Fruit fly (Drosophila melanogaster): ENCODE measurements around the gene CG42680.

Gene CG42680

dm6 chr2L:14562320-14562719 is 25.7 kb downstream of the CG42680 start (continued):
- TF ChIP-seq gcm2 (GFP tag; optimal IDR thresholded peaks at IDR 0.05) = no peak
- no peak for TF ChIP-seq CG8281 (tag; optimal IDR thresholded peaks at IDR 0.05)
- TF ChIP-seq Usf (GFP tag; optimal IDR thresholded peaks at IDR 0.05) = no peak
- peak; percentile 11; the same call in 1 of the 2 replicates for TF ChIP-seq ara (GFP tag; IDR thresholded peaks at IDR 0.05)
- no peak for TF ChIP-seq crp (GFP tag; optimal IDR thresholded peaks at IDR 0.05)
- TF ChIP-seq D19B (GFP tag; optimal IDR thresholded peaks at IDR 0.05) = peak; percentile 89
- TF ChIP-seq HLH54F (GFP tag; optimal IDR thresholded peaks at IDR 0.05) = no peak
- TF ChIP-seq CG15696 (tag; optimal IDR thresholded peaks at IDR 0.05) = peak; percentile 44
- TF ChIP-seq eyg (GFP tag; optimal IDR thresholded peaks at IDR 0.05) = no peak
- peak; percentile 15 for TF ChIP-seq chn (GFP tag; optimal IDR thresholded peaks at IDR 0.05)
- TF ChIP-seq prd (optimal IDR thresholded peaks at IDR 0.05) = no peak
- peak; percentile 40; the same call in 1 of the 3 replicates for TF ChIP-seq prd (GFP tag; IDR thresholded peaks at IDR 0.05)
- peak; percentile 45 for TF ChIP-seq unpg (GFP tag; optimal IDR thresholded peaks at IDR 0.05)
- TF ChIP-seq tup (GFP tag; optimal IDR thresholded peaks at IDR 0.05) = no peak
- TF ChIP-seq Ptx1 (GFP tag; IDR thresholded peaks at IDR 0.05) = peak; percentile 14; the same call in 1 of the 2 replicates
- TF ChIP-seq CG13894 (tag; optimal IDR thresholded peaks at IDR 0.05) = no peak
- TF ChIP-seq Adf1 (GFP tag; IDR thresholded peaks at IDR 0.05) = no peak
- TF ChIP-seq eve (GFP tag; optimal IDR thresholded peaks at IDR 0.05) = peak in 1 of 2 experiments; percentile 77
- no peak for TF ChIP-seq Hand (GFP tag; optimal IDR thresholded peaks at IDR 0.05)
- TF ChIP-seq CG17186 (GFP tag; optimal IDR thresholded peaks at IDR 0.05) = no peak
- no peak for TF ChIP-seq CG2129 (GFP tag; IDR thresholded peaks at IDR 0.05; ENCODE audit: partially characterized antibody)
- no peak for TF ChIP-seq dan (GFP tag; IDR thresholded peaks at IDR 0.05)
- no peak for TF ChIP-seq CG14050 (GFP tag; IDR thresholded peaks at IDR 0.05)
- TF ChIP-seq cas (GFP tag; IDR thresholded peaks at IDR 0.05) = no peak
- no peak for TF ChIP-seq tap (tag; optimal IDR thresholded peaks at IDR 0.05)
- peak; percentile 44 for TF ChIP-seq sqz (GFP tag; optimal IDR thresholded peaks at IDR 0.05)
- no peak for TF ChIP-seq fu2 (GFP tag; optimal IDR thresholded peaks at IDR 0.05)
- peak; percentile 52 for TF ChIP-seq ind (GFP tag; optimal IDR thresholded peaks at IDR 0.05)
- peak; percentile 12 for TF ChIP-seq CG18599 (GFP tag; optimal IDR thresholded peaks at IDR 0.05)
- TF ChIP-seq CG10959 (GFP tag; IDR thresholded peaks at IDR 0.05) = peak; percentile 56
- TF ChIP-seq CG16813 (GFP tag; IDR thresholded peaks at IDR 0.05; ENCODE audit: partially characterized antibody) = no peak
- TF ChIP-seq org-1 (GFP tag; optimal IDR thresholded peaks at IDR 0.05) = no peak
- TF ChIP-seq CG10462 (GFP tag; optimal IDR thresholded peaks at IDR 0.05) = no peak
- TF ChIP-seq sob (GFP tag; IDR thresholded peaks at IDR 0.05) = no peak
- TF ChIP-seq CG7928 (GFP tag; optimal IDR thresholded peaks at IDR 0.05) = no peak
- TF ChIP-seq ro (GFP tag; IDR thresholded peaks at IDR 0.05) = no peak
- TF ChIP-seq D19A (tag; optimal IDR thresholded peaks at IDR 0.05) = peak; percentile 56
- TF ChIP-seq CG1602 (GFP tag; optimal IDR thresholded peaks at IDR 0.05) = no peak
- TF ChIP-seq h (optimal IDR thresholded peaks at IDR 0.05) = no peak
- no peak for TF ChIP-seq rib (GFP tag; IDR thresholded peaks at IDR 0.05)
- no peak for TF ChIP-seq ash1 (GFP tag; optimal IDR thresholded peaks at IDR 0.05)
- TF ChIP-seq Sox100B (GFP tag; optimal IDR thresholded peaks at IDR 0.05) = peak; percentile 46
- no peak for TF ChIP-seq mam (GFP tag; optimal IDR thresholded peaks at IDR 0.05)
- no peak for TF ChIP-seq emc (GFP tag; optimal IDR thresholded peaks at IDR 0.05)
- no peak for TF ChIP-seq psq (GFP tag; optimal IDR thresholded peaks at IDR 0.05)
- TF ChIP-seq CG1233 (GFP tag; optimal IDR thresholded peaks at IDR 0.05) = peak; percentile 17
- no peak for TF ChIP-seq Rx (GFP tag; IDR thresholded peaks at IDR 0.05)
- TF ChIP-seq mld (GFP tag; IDR thresholded peaks at IDR 0.05; ENCODE audit: partially characterized antibody) = no peak
- TF ChIP-seq CG6654 (GFP tag; optimal IDR thresholded peaks at IDR 0.05) = no peak
- TF ChIP-seq usp (GFP tag; optimal IDR thresholded peaks at IDR 0.05) = no peak
- TF ChIP-seq CG12104 (GFP tag; optimal IDR thresholded peaks at IDR 0.05) = peak; percentile 18
- TF ChIP-seq sr (GFP tag; IDR thresholded peaks at IDR 0.05) = no peak
- no peak for TF ChIP-seq B-H2 (GFP tag; optimal IDR thresholded peaks at IDR 0.05)
